Worm (Caenorhabditis elegans) whole organism, young adult: Measurements from ENCODE around the gene vha-1.

Experiments
- B0261.1 ChIP-seq: sonication (generic microtip); optimal IDR thresholded peaks from 2 replicates; lab custom pipeline; 2016; ENCODE audit warnings: mild to moderate bottlenecking, missing genetic modification characterization, moderate library complexity, missing compliant biosample characterization
- F23B12.7 ChIP-seq: sonication (generic microtip); optimal IDR thresholded peaks from 2 replicates; lab custom pipeline; 2017; ENCODE audit warnings: missing genetic modification characterization, mild to moderate bottlenecking, missing compliant biosample characterization, antibody characterized with exemption, moderate library complexity; ENCODE audit not compliant: insufficient read depth
- F39B2.1 ChIP-seq: fragments of 200-800 bp; sonication (Bioruptor generic); IDR thresholded peaks from 2 replicates; pipeline ENCODE4 v1.3.6; 2022; ENCODE audit warnings: missing genetic modification reagents, missing genetic modification characterization, missing compliant biosample characterization
- F49E8.2 ChIP-seq: sonication (generic microtip); optimal IDR thresholded peaks from 3 replicates; lab custom pipeline; 2017; ENCODE audit warnings: missing genetic modification characterization, mild to moderate bottlenecking, missing compliant biosample characterization, antibody characterized with exemption, moderate library complexity; ENCODE audit not compliant: insufficient read depth
- K11D2.4 ChIP-seq: fragments of 200-800 bp; sonication (Bioruptor generic); IDR thresholded peaks from 2 replicates; pipeline ENCODE4 v1.3.6; 2022; ENCODE audit warnings: missing genetic modification reagents, missing genetic modification characterization, missing compliant biosample characterization
- Y95B8A.8 ChIP-seq: fragments of 200-800 bp; sonication (Bioruptor generic); IDR thresholded peaks from 2 replicates; pipeline ENCODE4 v1.3.6; 2022; ENCODE audit warnings: missing genetic modification reagents, missing genetic modification characterization, missing compliant biosample characterization
- akir-1 ChIP-seq: fragments of 200-800 bp; sonication (Bioruptor generic); optimal IDR thresholded peaks from 2 replicates; lab custom pipeline; 2018; ENCODE audit warnings: mild to moderate bottlenecking, missing genetic modification characterization, moderate library complexity, missing compliant biosample characterization
- ama-1 ChIP-seq, 3 experiments: fragments of 150-350 bp in 1 of 3; sonication (generic microtip) in 2 of 3; optimal IDR thresholded peaks; 2 replicates each; lab custom pipeline; 2014 to 2018; ENCODE audit warnings: missing biosample characterization in 2 of 3, missing genetic modification characterization in 2 of 3, missing genetic modification reagents in 2 of 3
- aptf-3 ChIP-seq: fragments of 200-800 bp; sonication (Bioruptor generic); IDR thresholded peaks from 2 replicates; pipeline ENCODE4 v1.3.6; 2022; ENCODE audit warnings: missing genetic modification characterization, missing compliant biosample characterization
- attf-5 ChIP-seq: fragments of 200-800 bp; sonication (Bioruptor generic); optimal IDR thresholded peaks from 2 replicates; lab custom pipeline; 2018; ENCODE audit warnings: mild to moderate bottlenecking, missing genetic modification characterization, missing compliant biosample characterization
- cebp-1 ChIP-seq, 2 experiments: fragments of 200-800 bp in 1 of 2; sonication (Bioruptor generic) in 1 of 2; sonication (generic microtip) in 1 of 2; IDR thresholded peaks in 1 of 2; optimal IDR thresholded peaks in 1 of 2; 2 replicates each; pipeline versions ENCODE4 v1.3.6 to Lab custom; 2017 to 2022; ENCODE audit warnings: missing compliant biosample characterization in 2 of 2, missing genetic modification characterization in 2 of 2, mild to moderate bottlenecking in 1 of 2, missing genetic modification reagents in 1 of 2, moderate library complexity in 1 of 2
- ceh-58 ChIP-seq: fragments of 200-800 bp; sonication (Bioruptor generic); IDR thresholded peaks from 2 replicates; pipeline ENCODE4 v1.3.6; 2022; ENCODE audit warnings: missing genetic modification characterization, missing compliant biosample characterization
- ceh-79 ChIP-seq: sonication (generic microtip); optimal IDR thresholded peaks from 2 replicates; lab custom pipeline; 2017; ENCODE audit warnings: mild to moderate bottlenecking, missing genetic modification characterization, missing compliant biosample characterization
- ceh-91 ChIP-seq: fragments of 200-800 bp; sonication (Bioruptor generic); IDR thresholded peaks from 2 replicates; pipeline ENCODE4 v1.3.6; 2022; ENCODE audit warnings: missing genetic modification reagents, missing genetic modification characterization, missing compliant biosample characterization
- chd-7 ChIP-seq: sonication (generic microtip); optimal IDR thresholded peaks from 2 replicates; lab custom pipeline; 2016; ENCODE audit warnings: mild to moderate bottlenecking, missing genetic modification characterization, moderate library complexity, missing compliant biosample characterization
- dox-1 ChIP-seq: fragments of 200-800 bp; sonication (Bioruptor generic); IDR thresholded peaks from 2 replicates; pipeline ENCODE4 v1.3.6; 2022; ENCODE audit warnings: missing genetic modification reagents, missing genetic modification characterization, missing compliant biosample characterization
- dpl-1 ChIP-seq: fragments of 150-350 bp; optimal IDR thresholded peaks from 2 replicates; lab custom pipeline; 2014; ENCODE audit warnings: missing biosample characterization, missing genetic modification reagents, missing genetic modification characterization
- efl-1 ChIP-seq: fragments of 150-350 bp; optimal IDR thresholded peaks from 2 replicates; lab custom pipeline; 2014; ENCODE audit warnings: missing biosample characterization, missing genetic modification reagents, missing genetic modification characterization
- egl-44 ChIP-seq: fragments of 200-800 bp; sonication (Bioruptor generic); IDR thresholded peaks from 2 replicates; pipeline ENCODE4 v1.3.6; 2022; ENCODE audit warnings: missing genetic modification reagents, missing genetic modification characterization, missing compliant biosample characterization
- hmg-1.2 ChIP-seq: fragments of 200-800 bp; sonication (Bioruptor generic); IDR thresholded peaks from 2 replicates; pipeline ENCODE4 v1.3.6; 2022; ENCODE audit warnings: missing genetic modification reagents, missing genetic modification characterization, missing compliant biosample characterization
- lag-1 ChIP-seq: fragments of 200-800 bp; sonication (Bioruptor generic); IDR thresholded peaks from 2 replicates; pipeline ENCODE4 v1.3.6; 2022; ENCODE audit warnings: missing genetic modification reagents, missing genetic modification characterization, missing compliant biosample characterization
- let-607 ChIP-seq, 2 experiments: fragments of 200-800 bp in 1 of 2; sonication (Bioruptor generic) in 1 of 2; sonication (generic microtip) in 1 of 2; optimal IDR thresholded peaks; 2 replicates each; lab custom pipeline; 2016 to 2018; ENCODE audit warnings: mild to moderate bottlenecking in 2 of 2, missing compliant biosample characterization in 2 of 2, missing genetic modification characterization in 2 of 2, moderate library complexity in 2 of 2, missing genotype in 1 of 2
- lin-26 ChIP-seq: fragments of 200-800 bp; sonication (Bioruptor generic); IDR thresholded peaks from 2 replicates; pipeline ENCODE4 v1.3.6; 2022; ENCODE audit warnings: missing genetic modification reagents, missing genetic modification characterization, missing compliant biosample characterization
- lin-35 ChIP-seq, 3 experiments: fragments of 150-350 bp in 2 of 3; sonication (generic microtip) in 1 of 3; optimal IDR thresholded peaks; 2 replicates each; lab custom pipeline; 2014 to 2018; ENCODE audit warnings: missing biosample characterization in 3 of 3, missing genetic modification characterization in 3 of 3, missing genetic modification reagents in 3 of 3
- lin-54 ChIP-seq: fragments of 200-800 bp; sonication (Bioruptor generic); optimal IDR thresholded peaks from 2 replicates; lab custom pipeline; 2018; ENCODE audit warnings: mild to moderate bottlenecking, missing genetic modification characterization, missing compliant biosample characterization
- lir-1 ChIP-seq: fragments of 200-800 bp; sonication (Bioruptor generic); conservative IDR thresholded peaks from 2 replicates; pipeline ENCODE4 v1.3.6; 2022; ENCODE audit warnings: missing genetic modification reagents, missing genetic modification characterization, missing compliant biosample characterization
- lsl-1 ChIP-seq: fragments of 200-800 bp; sonication (Bioruptor generic); optimal IDR thresholded peaks from 2 replicates; lab custom pipeline; 2018; ENCODE audit warnings: mild to moderate bottlenecking, missing genetic modification characterization, moderate library complexity, missing compliant biosample characterization
- madf-6 ChIP-seq: fragments of 200-800 bp; sonication (Bioruptor generic); IDR thresholded peaks from 2 replicates; pipeline ENCODE4 v1.3.6; 2022; ENCODE audit warnings: missing genetic modification reagents, missing genetic modification characterization, missing compliant biosample characterization
- madf-8 ChIP-seq: fragments of 200-800 bp; sonication (Bioruptor generic); conservative IDR thresholded peaks from 2 replicates; pipeline ENCODE4 v1.3.6; 2022; ENCODE audit warnings: missing genetic modification reagents, missing genetic modification characterization, missing compliant biosample characterization
- mcd-1 ChIP-seq: fragments of 200-800 bp; sonication (Bioruptor generic); IDR thresholded peaks from 2 replicates; pipeline ENCODE4 v1.3.6; 2022; ENCODE audit warnings: missing genetic modification reagents, missing genetic modification characterization, missing compliant biosample characterization
- nfyb-1 ChIP-seq: fragments of 200-800 bp; sonication (Bioruptor generic); IDR thresholded peaks from 2 replicates; pipeline ENCODE4 v1.3.6; 2022; ENCODE audit warnings: missing genetic modification reagents, missing genetic modification characterization, missing compliant biosample characterization
- nhr-80 ChIP-seq: sonication (generic microtip); optimal IDR thresholded peaks from 2 replicates; lab custom pipeline; 2016; ENCODE audit warnings: missing genetic modification characterization, missing compliant biosample characterization
- nhr-90 ChIP-seq: sonication (generic microtip); optimal IDR thresholded peaks from 2 replicates; lab custom pipeline; 2016; ENCODE audit warnings: missing genotype, mild to moderate bottlenecking, missing genetic modification characterization, missing compliant biosample characterization
- tbx-9 ChIP-seq: sonication (generic microtip); optimal IDR thresholded peaks from 2 replicates; lab custom pipeline; 2016; ENCODE audit warnings: borderline replicate concordance, missing genetic modification characterization, inconsistent platforms, missing compliant biosample characterization
- unc-130 ChIP-seq: sonication (generic microtip); optimal IDR thresholded peaks from 2 replicates; lab custom pipeline; 2016; ENCODE audit warnings: missing genetic modification reagents, missing genetic modification characterization, missing compliant biosample characterization
- xnd-1 ChIP-seq: sonication (generic microtip); optimal IDR thresholded peaks from 2 replicates; lab custom pipeline; 2016; ENCODE audit warnings: missing genotype, missing genetic modification reagents, missing genetic modification characterization, missing compliant biosample characterization
- zim-3 ChIP-seq: sonication (generic microtip); optimal IDR thresholded peaks from 2 replicates; lab custom pipeline; 2017; ENCODE audit warnings: mild to moderate bottlenecking, missing genetic modification characterization, moderate library complexity, missing compliant biosample characterization
- ztf-18 ChIP-seq: sonication (generic microtip); optimal IDR thresholded peaks from 2 replicates; lab custom pipeline; 2016; ENCODE audit warnings: missing genotype, mild to moderate bottlenecking, missing genetic modification characterization, missing compliant biosample characterization

The vha-1 gene

ce11 chrIII:9783133-9783590 is 2.1 kb downstream of the vha-1 start (continued):
- TF ChIP-seq F49E8.2 (peak; percentile 24), lag-1 (GFP tag; lab: Robert Waterston, UW) (no peak)

- peak; percentile 97 to 98 for TF ChIP-seq let-607 (tag; optimal IDR thresholded peaks at IDR 0.05; lab: Kevin White, UChicago)
- TF ChIP-seq chd-7 = no peak
- no peak for TF ChIP-seq nfyb-1 (GFP tag; lab: Robert Waterston, UW)
- no peak for TF ChIP-seq lin-26
- TF ChIP-seq aptf-3 = no peak
- no peak for TF ChIP-seq ztf-18 (tag; lab: Kevin White, UChicago)
- TF ChIP-seq ceh-58 (GFP tag; lab: Robert Waterston, UW) = no peak
- no peak for TF ChIP-seq F49E8.2
- no peak for TF ChIP-seq F39B2.1 (GFP tag; lab: Robert Waterston, UW)
- no peak for TF ChIP-seq cebp-1 (GFP tag; IDR thresholded peaks at IDR 0.05; lab: Robert Waterston, UW)
- no peak for TF ChIP-seq cebp-1 (tag; optimal IDR thresholded peaks at IDR 0.05; lab: Kevin White, UChicago)
- peak; percentile 93 for TF ChIP-seq nhr-80
Measured at ce11 chrIII:9786776-9787175, 5.7 kb downstream of the vha-1 start.

DNA sequence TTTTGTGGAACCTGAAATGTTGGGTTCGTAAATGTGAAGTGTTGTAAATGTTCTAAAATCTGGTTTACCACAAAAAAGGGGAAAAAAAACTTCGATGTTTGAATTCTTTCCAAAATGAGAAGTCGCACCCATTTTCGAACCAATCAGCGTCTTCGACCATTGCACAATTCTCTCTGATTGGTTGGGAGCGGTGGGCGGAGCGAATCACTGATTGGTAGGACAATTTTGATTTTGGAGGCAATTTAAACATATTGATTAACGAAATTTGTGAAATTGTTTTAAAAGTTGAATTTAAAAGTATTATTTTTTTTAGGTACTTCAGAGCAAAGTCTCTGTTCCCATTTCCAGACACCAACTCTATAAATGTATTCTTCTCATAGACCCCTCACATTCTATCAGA is 8.0 kb downstream of the vha-1 start:
- TF ChIP-seq Y95B8A.8 (GFP tag; lab: Robert Waterston, UW) = no peak
- no peak for TF ChIP-seq ama-1 (optimal IDR thresholded peaks at IDR 0.05; lab: Kevin White, UChicago)
- TF ChIP-seq ama-1 (GFP tag; optimal IDR thresholded peaks at IDR 0.05; lab: Kevin White, UChicago) = no peak
- TF ChIP-seq akir-1 (GFP tag; lab: Kevin White, UChicago) = no peak
- TF ChIP-seq chd-7 = no peak
- no peak for TF ChIP-seq madf-6 (GFP tag; lab: Robert Waterston, UW)
- TF ChIP-seq K11D2.4 = no peak
- TF ChIP-seq ceh-58 (GFP tag; lab: Robert Waterston, UW) = no peak
- TF ChIP-seq nhr-90 (tag; lab: Kevin White, UChicago) = no peak
- no peak for TF ChIP-seq cebp-1 (GFP tag; IDR thresholded peaks at IDR 0.05; lab: Robert Waterston, UW)
- no peak for TF ChIP-seq cebp-1 (tag; optimal IDR thresholded peaks at IDR 0.05; lab: Kevin White, UChicago)

ce11 chrIII:9789607-9790073 is 8.6 kb downstream of the vha-1 start, which contains the start of gene R10E11.5:
Gene R10E11.5, minus strand, starts transcription at chrIII:9789657.
- TF ChIP-seq ceh-91 = no peak
- no peak for TF ChIP-seq zim-3 (tag; lab: Kevin White, UChicago)
- no peak for TF ChIP-seq ama-1 (optimal IDR thresholded peaks at IDR 0.05; lab: Kevin White, UChicago)
- no peak for TF ChIP-seq ama-1 (GFP tag; optimal IDR thresholded peaks at IDR 0.05; lab: Kevin White, UChicago)
- no peak for TF ChIP-seq egl-44 (GFP tag; lab: Robert Waterston, UW)
- TF ChIP-seq F23B12.7 (tag; lab: Kevin White, UChicago) = no peak
- TF ChIP-seq lir-1 (GFP tag; lab: Robert Waterston, UW) = no peak
- no peak for TF ChIP-seq cebp-1 (GFP tag; IDR thresholded peaks at IDR 0.05; lab: Robert Waterston, UW)
- TF ChIP-seq cebp-1 (tag; optimal IDR thresholded peaks at IDR 0.05; lab: Kevin White, UChicago) = no peak
- TF ChIP-seq B0261.1 = no peak
- TF ChIP-seq, all 124 proteins: peak for 0

DNA sequence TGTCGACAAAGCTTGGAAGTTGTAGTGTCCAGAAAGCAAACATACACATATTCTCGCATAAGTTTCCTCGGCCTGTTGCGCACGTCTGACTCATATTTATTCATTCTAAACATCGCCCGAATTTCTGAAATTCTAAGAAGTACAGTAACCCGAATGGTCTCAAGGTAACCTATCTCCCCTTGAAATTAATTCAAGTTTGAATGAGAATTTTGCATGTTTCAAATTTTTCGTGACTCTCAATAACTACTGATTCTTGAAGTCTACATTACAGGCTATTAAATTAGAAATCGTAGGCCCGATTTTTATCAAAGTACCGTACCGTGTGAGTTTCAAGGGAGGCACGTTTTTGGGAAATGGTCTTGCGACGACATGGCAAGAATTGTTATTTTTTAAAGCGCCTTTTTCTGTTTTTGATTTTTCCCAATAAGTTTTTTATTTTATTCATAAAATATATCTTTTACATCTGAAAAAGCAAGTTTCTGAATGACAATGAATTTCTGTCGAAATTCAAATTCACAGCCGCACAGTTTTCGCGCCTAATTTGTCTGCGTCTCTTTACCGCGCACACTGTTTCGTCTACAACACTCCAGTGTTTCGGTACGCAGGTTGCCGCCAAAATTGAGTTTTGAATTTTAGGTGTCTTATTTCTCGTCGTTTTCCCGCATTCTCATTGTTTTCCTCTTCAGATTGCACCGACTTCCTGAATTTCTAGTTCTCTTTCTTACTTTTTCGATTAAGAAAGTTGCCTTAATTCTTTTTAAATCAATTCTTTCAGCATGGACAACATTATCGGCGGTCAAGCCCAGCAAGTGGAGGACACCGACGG is 12.8 kb downstream of the vha-1 start, which contains the start of the genes R10E11.9 and mcm-6:
TSS of gene R10E11.9 (minus strand) at position 51 of the 826 bp plus-strand sequence.
TSS of gene mcm-6 (plus strand) at position 776 of the 826 bp plus-strand sequence.
- TF ChIP-seq lsl-1 (GFP tag; lab: Kevin White, UChicago) (peak; percentile 92), lin-35 (GFP tag; optimal IDR thresholded peaks at IDR 0.05; lab: Kevin White, UChicago) (no peak), hmg-1.2 (GFP tag; lab: Robert Waterston, UW) (peak; percentile 96), unc-130 (peak; percentile 37), dpl-1 (GFP tag; lab: Kevin White, UChicago) (peak; percentile 66), lag-1 (GFP tag; lab: Robert Waterston, UW) (no peak), xnd-1 (peak; percentile 81), madf-8 (peak; percentile 91), lin-54 (GFP tag; lab: Kevin White, UChicago) (peak; percentile 80), attf-5 (GFP tag; lab: Kevin White, UChicago) (peak; percentile 0), mcd-1 (peak; percentile 13; the same call in 1 of the 2 replicates), dox-1 (GFP tag; lab: Robert Waterston, UW) (peak; percentile 68), madf-6 (GFP tag; lab: Robert Waterston, UW) (peak; percentile 94), ceh-79 (tag; lab: Kevin White, UChicago) (no peak), efl-1 (GFP tag; lab: Kevin White, UChicago) (peak; percentile 87), tbx-9 (tag; lab: Kevin White, UChicago) (no peak)
